Worm (Caenorhabditis elegans): Measurements from ENCODE around the gene H13N06.2.

The H13N06.2 gene

ce11 chrX:15487806-15488205, at the start of gene H13N06.2:
H13N06.2 (plus strand) TSS chrX:15488106.
- no peak for TF ChIP-seq ztf-7 (tag; optimal IDR thresholded peaks at IDR 0.05)
- TF ChIP-seq R02D3.7 (tag; optimal IDR thresholded peaks at IDR 0.05): no peak

DNA sequence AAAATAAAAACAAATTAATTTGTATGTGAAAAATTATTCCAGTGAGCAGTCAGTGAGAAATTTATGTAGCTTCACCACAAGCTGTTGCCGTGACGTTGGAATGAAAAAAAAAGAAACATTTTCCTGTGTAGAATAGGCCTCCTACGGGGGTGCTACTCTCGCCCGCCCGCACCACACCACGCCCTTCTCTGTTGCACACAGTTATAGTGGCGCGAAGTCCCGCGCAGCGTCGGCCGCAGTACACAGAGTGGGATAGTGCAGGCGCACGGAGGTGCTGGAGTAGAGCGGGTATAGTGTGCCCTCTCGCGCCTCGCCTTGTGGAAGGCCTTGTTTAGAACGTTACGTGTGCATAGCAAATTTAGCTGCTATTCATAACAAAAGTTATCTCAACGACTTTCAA, 49.1 kb upstream of the H13N06.2 start:
- 0 out of 2 replicates have a peak, but pooled peaks have one; percentile 16 for TF ChIP-seq nhr-42 (GFP tag; IDR thresholded peaks at IDR 0.05)
- peak; percentile 40 for TF ChIP-seq snpc-4 (tag; optimal IDR thresholded peaks at IDR 0.05)
- no peak for TF ChIP-seq egl-27 (tag; optimal IDR thresholded peaks at IDR 0.05)
- no peak for TF ChIP-seq Y48G9A.11 (GFP tag; IDR thresholded peaks at IDR 0.05)
- TF ChIP-seq lin-13 (GFP tag; optimal IDR thresholded peaks at IDR 0.05): no peak
- TF ChIP-seq dve-1 (tag; optimal IDR thresholded peaks at IDR 0.05; ENCODE audit: insufficient read depth): no peak
- TF ChIP-seq ces-1 (GFP tag; optimal IDR thresholded peaks at IDR 0.05): no peak
- TF ChIP-seq set-16 (GFP tag; IDR thresholded peaks at IDR 0.05): peak; percentile 73
- TF ChIP-seq hmg-1.1 (GFP tag; IDR thresholded peaks at IDR 0.05): 0 out of 2 replicates have a peak, but pooled peaks have one; percentile 7
- TF ChIP-seq ceh-62 (tag; optimal IDR thresholded peaks at IDR 0.05): no peak
- TF ChIP-seq daf-8 (GFP tag; IDR thresholded peaks at IDR 0.05): no peak
- no peak for TF ChIP-seq jun-1 (tag; optimal IDR thresholded peaks at IDR 0.05)
- no peak for TF ChIP-seq php-3 (GFP tag; IDR thresholded peaks at IDR 0.05)
- TF ChIP-seq nhr-77 (tag; optimal IDR thresholded peaks at IDR 0.05): no peak
- no peak for TF ChIP-seq unc-62 (GFP tag; optimal IDR thresholded peaks at IDR 0.05 in 1 of 2)
- no peak for TF ChIP-seq unc-62 (tag; optimal IDR thresholded peaks at IDR 0.05)
- no peak for TF ChIP-seq lin-39 (tag; optimal IDR thresholded peaks at IDR 0.05)
- TF ChIP-seq nhr-237 (tag; optimal IDR thresholded peaks at IDR 0.05): no peak
- no peak for TF ChIP-seq F26F4.8 (GFP tag; conservative IDR thresholded peaks at IDR 0.05)
- TF ChIP-seq lin-1 (GFP tag; IDR thresholded peaks at IDR 0.05): no peak
- no peak for TF ChIP-seq mes-2 (tag; optimal IDR thresholded peaks at IDR 0.05; ENCODE audit: poor library complexity, severe bottlenecking)
- TF ChIP-seq daf-16 (GFP tag; optimal IDR thresholded peaks at IDR 0.05): no peak
- peak; percentile 7 for TF ChIP-seq daf-16 (tag; optimal IDR thresholded peaks at IDR 0.05)
- TF ChIP-seq skn-1 (tag; optimal IDR thresholded peaks at IDR 0.05): no peak

- peak; percentile 54 for TF ChIP-seq dmd-6 (GFP tag; IDR thresholded peaks at IDR 0.05)
- peak; percentile 54 for TF ChIP-seq dve-1 (tag; optimal IDR thresholded peaks at IDR 0.05; ENCODE audit: insufficient read depth)
- peak; percentile 17 for TF ChIP-seq dpl-1 (GFP tag; optimal IDR thresholded peaks at IDR 0.05)
- TF ChIP-seq nhr-48 (tag; optimal IDR thresholded peaks at IDR 0.05): peak; percentile 47
- no peak for TF ChIP-seq ZK337.2 (GFP tag; IDR thresholded peaks at IDR 0.05)
- TF ChIP-seq pqm-1 (tag; optimal IDR thresholded peaks at IDR 0.05): peak; percentile 27
- no peak for TF ChIP-seq sdz-12 (GFP tag; optimal IDR thresholded peaks at IDR 0.05)
- TF ChIP-seq hlh-30 (tag; optimal IDR thresholded peaks at IDR 0.05; ENCODE audit: insufficient read depth): peak; percentile 41
- TF ChIP-seq ceh-20 (GFP tag; IDR thresholded peaks at IDR 0.05): no peak
- no peak for TF ChIP-seq ama-1 (optimal IDR thresholded peaks at IDR 0.05)
- peak; percentile 57 for TF ChIP-seq nhr-28 (tag; optimal IDR thresholded peaks at IDR 0.05)
- no peak for TF ChIP-seq jun-1 (tag; optimal IDR thresholded peaks at IDR 0.05)
- no peak for TF ChIP-seq zag-1 (tag; optimal IDR thresholded peaks at IDR 0.05)
- TF ChIP-seq ceh-32 (tag; optimal IDR thresholded peaks at IDR 0.05; ENCODE audit: poor library complexity): no peak
- peak; percentile 65 for TF ChIP-seq nhr-102 (tag; optimal IDR thresholded peaks at IDR 0.05)
- TF ChIP-seq mdl-1 (tag; optimal IDR thresholded peaks at IDR 0.05): peak in 1 of 2 experiments; percentile 60
- TF ChIP-seq hmg-1.1 (GFP tag; IDR thresholded peaks at IDR 0.05): 0 out of 2 replicates have a peak, but pooled peaks have one; percentile 6
- TF ChIP-seq php-3 (GFP tag; IDR thresholded peaks at IDR 0.05): peak; percentile 86
- TF ChIP-seq nhr-11 (tag; optimal IDR thresholded peaks at IDR 0.05): no peak
- no peak for TF ChIP-seq mxl-3 (GFP tag; optimal IDR thresholded peaks at IDR 0.05)
- no peak for TF ChIP-seq nhr-42 (GFP tag; IDR thresholded peaks at IDR 0.05)
- TF ChIP-seq hlh-11 (tag; optimal IDR thresholded peaks at IDR 0.05): peak; percentile 50
- no peak for TF ChIP-seq snpc-4 (tag; optimal IDR thresholded peaks at IDR 0.05)
Measured at ce11 chrX:15440744-15441685, 46.9 kb upstream of the H13N06.2 start, which contains the start of gene mocs-1. mocs-1 (minus strand) TSS chrX:15440794.

Measured in whole organism, L4 larva.